Fruit fly (Drosophila melanogaster): Measurements from ENCODE around the gene RhoGAP93B.

DNA sequence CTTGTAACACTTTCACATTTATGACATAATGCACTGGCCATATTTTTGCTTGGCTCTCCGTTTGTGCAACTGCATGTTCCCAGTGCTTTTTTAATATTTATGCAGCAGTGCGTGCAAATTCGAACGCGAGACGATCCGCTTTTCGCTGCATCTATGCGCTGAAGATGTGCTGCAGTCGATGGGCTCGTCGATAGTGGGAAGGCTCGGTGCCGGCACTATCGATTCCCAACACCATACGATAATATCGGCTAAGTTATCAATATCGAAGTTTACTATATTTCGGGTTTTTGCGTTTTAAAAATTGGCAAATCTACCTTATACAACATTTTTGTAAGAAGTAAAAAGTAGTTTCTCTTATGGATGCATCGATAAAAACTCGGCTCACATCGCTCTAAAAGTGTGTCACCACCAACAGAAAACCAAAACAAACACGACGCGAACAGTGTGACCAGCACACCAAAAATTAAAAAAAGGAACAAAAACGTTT lies at the start of gene RhoGAP93B:
- TF ChIP-seq CTCF (optimal IDR thresholded peaks at IDR 0.05) (peak; percentile 4 to 10), CG8478 (optimal IDR thresholded peaks at IDR 0.05) (no peak)

Data from S2 (cell line).